Fruit fly (Drosophila melanogaster) whole organism, pupa: ENCODE results near the gene mRpL55.

ENCODE experiments used
- CG12605 ChIP-seq: fragments of 200-800 bp; sonication (Bioruptor generic); IDR thresholded peaks from 2 replicates; pipeline ENCODE4 v1.3.6; 2022; ENCODE audit warnings: missing biosample characterization, missing genetic modification characterization
- CG14655 ChIP-seq: fragments of 200-800 bp; sonication (Bioruptor generic); optimal IDR thresholded peaks from 3 replicates; lab custom pipeline; 2017; ENCODE audit warnings: mild to moderate bottlenecking, missing biosample characterization, missing genetic modification reagents, missing genetic modification characterization
- CG15710 ChIP-seq: fragments of 200-800 bp; sonication (Bioruptor generic); optimal IDR thresholded peaks from 2 replicates; lab custom pipeline; 2018; ENCODE audit warnings: missing biosample characterization, mild to moderate bottlenecking, missing genetic modification characterization, moderate library complexity
- CG34367 ChIP-seq: fragments of 200-800 bp; sonication (Bioruptor generic); optimal IDR thresholded peaks from 2 replicates; lab custom pipeline; 2018; ENCODE audit warnings: missing biosample characterization, mild to moderate bottlenecking, missing genetic modification characterization
- CG4496 ChIP-seq: fragments of 200-800 bp; sonication (Bioruptor generic); IDR thresholded peaks from 3 replicates; pipeline ENCODE4 v1.3.6; 2022; ENCODE audit warnings: missing biosample characterization, missing genetic modification characterization
- CG8301 ChIP-seq: fragments of 200-800 bp; sonication (Bioruptor generic); optimal IDR thresholded peaks from 2 replicates; lab custom pipeline; 2018; ENCODE audit warnings: missing biosample characterization, mild to moderate bottlenecking, missing genetic modification characterization
- CG9948 ChIP-seq: fragments of 200-800 bp; sonication (Bioruptor generic); optimal IDR thresholded peaks from 2 replicates; lab custom pipeline; 2018; ENCODE audit warnings: missing biosample characterization, mild to moderate bottlenecking, missing genetic modification characterization, moderate library complexity
- D1 ChIP-seq: fragments of 200-800 bp; sonication (Bioruptor generic); optimal IDR thresholded peaks from 2 replicates; lab custom pipeline; 2018; ENCODE audit warnings: missing biosample characterization, mild to moderate bottlenecking, missing genetic modification characterization, moderate library complexity
- EcR ChIP-seq: fragments of 200-800 bp; sonication (Bioruptor generic); optimal IDR thresholded peaks from 3 replicates; lab custom pipeline; 2019; ENCODE audit warnings: missing biosample characterization, missing genetic modification characterization, mild to moderate bottlenecking, moderate library complexity, missing genetic modification reagents
- Ets98B ChIP-seq: fragments of 200-800 bp; sonication (Bioruptor generic); IDR thresholded peaks from 2 replicates; pipeline ENCODE4 v1.3.6; 2022; ENCODE audit warnings: missing biosample characterization, missing genetic modification characterization
- Snoo ChIP-seq: fragments of 200-800 bp; sonication (Bioruptor generic); optimal IDR thresholded peaks from 3 replicates; lab custom pipeline; 2017; ENCODE audit warnings: missing biosample characterization, mild to moderate bottlenecking, missing genetic modification characterization, inconsistent platforms
- gl ChIP-seq: fragments of 200-800 bp; sonication (Bioruptor generic); optimal IDR thresholded peaks from 2 replicates; lab custom pipeline; 2018; ENCODE audit warnings: missing biosample characterization, mild to moderate bottlenecking, missing genetic modification characterization
- rn ChIP-seq: fragments of 200-800 bp; sonication (Bioruptor generic); IDR thresholded peaks from 2 replicates; pipeline ENCODE4 v1.3.6; 2022; ENCODE audit warnings: missing biosample characterization, missing genetic modification characterization

DNA sequence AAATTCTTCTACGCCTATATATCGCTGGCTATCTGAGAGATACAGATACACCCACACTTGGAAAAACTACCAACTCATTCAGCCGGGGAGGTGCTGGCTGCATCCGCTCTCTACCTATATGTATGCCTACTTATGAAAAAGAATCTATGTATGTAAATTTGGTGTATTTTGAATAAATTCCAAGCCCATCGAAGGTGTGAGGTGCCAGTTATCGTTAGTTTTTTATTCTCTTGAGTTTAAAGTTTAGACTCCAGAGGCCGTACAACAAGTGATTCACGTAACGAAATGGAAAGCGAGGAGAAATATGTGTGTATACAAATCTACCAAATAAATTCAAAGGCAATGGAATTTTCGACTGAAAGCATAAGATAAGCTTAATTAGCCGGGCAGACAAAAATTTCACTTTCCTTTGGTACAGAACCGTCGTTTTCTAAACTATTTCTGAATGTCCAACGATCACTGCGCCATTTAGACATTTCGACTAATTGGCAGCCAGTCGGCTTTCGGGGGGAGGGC is 2.9 kb downstream of the mRpL55 start:
- TF ChIP-seq rn (GFP tag; lab: Robert Waterston, UW), result no peak
- TF ChIP-seq CG14655 (GFP tag; lab: Kevin White, UChicago), result no peak
- TF ChIP-seq CG15710, result no peak
- TF ChIP-seq CG12605 (GFP tag; lab: Robert Waterston, UW), result no peak
- TF ChIP-seq CG8301 (tag; lab: Kevin White, UChicago), result no peak
- no peak for TF ChIP-seq CG34367
- TF ChIP-seq gl, result no peak
- no peak for TF ChIP-seq EcR (GFP tag; lab: Kevin White, UChicago)
- no peak for TF ChIP-seq D1 (tag; lab: Kevin White, UChicago)
- TF ChIP-seq Ets98B (GFP tag; lab: Robert Waterston, UW), result no peak
- no peak for TF ChIP-seq CG9948 (tag; lab: Kevin White, UChicago)
- TF ChIP-seq Snoo, result no peak
- TF ChIP-seq CG4496 (GFP tag; lab: Robert Waterston, UW), result no peak
